Worm (Caenorhabditis elegans) whole organism, young adult: ENCODE results near the gene ltd-1.

Experiments used
- B0035.1 ChIP-seq: sonication (generic microtip); optimal IDR thresholded peaks from 2 replicates; lab custom pipeline; 2016; ENCODE audit warnings: missing genetic modification characterization, mild to moderate bottlenecking, missing compliant biosample characterization, missing genotype, missing genetic modification reagents
- B0261.1 ChIP-seq: sonication (generic microtip); optimal IDR thresholded peaks from 2 replicates; lab custom pipeline; 2016; ENCODE audit warnings: mild to moderate bottlenecking, missing genetic modification characterization, moderate library complexity, missing compliant biosample characterization
- B0336.3 ChIP-seq: fragments of 200-800 bp; sonication (Bioruptor generic); IDR thresholded peaks from 2 replicates; pipeline ENCODE4 v1.3.6; 2022; ENCODE audit warnings: missing genetic modification characterization, missing compliant biosample characterization
- D2030.7 ChIP-seq: fragments of 200-800 bp; sonication (Bioruptor generic); IDR thresholded peaks from 2 replicates; pipeline ENCODE4 v1.3.6; 2022; ENCODE audit warnings: missing genetic modification reagents, missing genetic modification characterization, missing compliant biosample characterization
- F10E7.11 ChIP-seq: sonication (generic microtip); optimal IDR thresholded peaks from 2 replicates; lab custom pipeline; 2017; ENCODE audit warnings: mild to moderate bottlenecking, missing genetic modification characterization, moderate library complexity, missing compliant biosample characterization
- F22D6.2 ChIP-seq: sonication (generic microtip); optimal IDR thresholded peaks from 2 replicates; lab custom pipeline; 2016; ENCODE audit warnings: mild to moderate bottlenecking, missing genetic modification characterization, missing compliant biosample characterization
- F55B11.4 ChIP-seq: sonication (generic microtip); optimal IDR thresholded peaks from 2 replicates; lab custom pipeline; 2016; ENCODE audit warnings: missing compliant biosample characterization, missing genetic modification characterization, borderline replicate concordance; ENCODE audit not compliant: insufficient read depth
- F57A8.1 ChIP-seq: fragments of 200-800 bp; sonication (Bioruptor generic); optimal IDR thresholded peaks from 2 replicates; lab custom pipeline; 2018; ENCODE audit warnings: mild to moderate bottlenecking, missing genetic modification characterization, moderate library complexity, missing compliant biosample characterization
- K11D2.4 ChIP-seq: fragments of 200-800 bp; sonication (Bioruptor generic); IDR thresholded peaks from 2 replicates; pipeline ENCODE4 v1.3.6; 2022; ENCODE audit warnings: missing genetic modification reagents, missing genetic modification characterization, missing compliant biosample characterization
- T26A5.8 ChIP-seq: sonication (generic microtip); optimal IDR thresholded peaks from 2 replicates; lab custom pipeline; 2016; ENCODE audit warnings: missing genetic modification characterization, missing compliant biosample characterization
- Y53G8AR.9 ChIP-seq: fragments of 200-800 bp; sonication (Bioruptor generic); conservative IDR thresholded peaks from 2 replicates; pipeline ENCODE4 v1.3.6; 2022; ENCODE audit warnings: missing genetic modification reagents, missing genetic modification characterization, missing compliant biosample characterization
- akir-1 ChIP-seq: fragments of 200-800 bp; sonication (Bioruptor generic); optimal IDR thresholded peaks from 2 replicates; lab custom pipeline; 2018; ENCODE audit warnings: mild to moderate bottlenecking, missing genetic modification characterization, moderate library complexity, missing compliant biosample characterization
- aptf-3 ChIP-seq: fragments of 200-800 bp; sonication (Bioruptor generic); IDR thresholded peaks from 2 replicates; pipeline ENCODE4 v1.3.6; 2022; ENCODE audit warnings: missing genetic modification characterization, missing compliant biosample characterization
- atf-7 ChIP-seq: sonication (generic microtip); optimal IDR thresholded peaks from 2 replicates; lab custom pipeline; 2017; ENCODE audit warnings: mild to moderate bottlenecking, missing genetic modification characterization, missing compliant biosample characterization
- bed-2 ChIP-seq: fragments of 200-800 bp; sonication (Bioruptor generic); IDR thresholded peaks from 2 replicates; pipeline ENCODE4 v1.3.6; 2022; ENCODE audit warnings: missing genetic modification reagents, missing genetic modification characterization, missing compliant biosample characterization
- ccch-3 ChIP-seq: fragments of 200-800 bp; sonication (Bioruptor generic); optimal IDR thresholded peaks from 2 replicates; lab custom pipeline; 2018; ENCODE audit warnings: mild to moderate bottlenecking, missing genetic modification characterization, missing compliant biosample characterization
- ceh-27 ChIP-seq: fragments of 200-800 bp; sonication (Bioruptor generic); optimal IDR thresholded peaks from 2 replicates; lab custom pipeline; 2018; ENCODE audit warnings: mild to moderate bottlenecking, missing genetic modification characterization, moderate library complexity, missing compliant biosample characterization
- ceh-40 ChIP-seq: fragments of 200-800 bp; sonication (Bioruptor generic); IDR thresholded peaks from 2 replicates; pipeline ENCODE4 v1.3.6; 2022; ENCODE audit warnings: missing genetic modification characterization, missing compliant biosample characterization
- ceh-79 ChIP-seq: sonication (generic microtip); optimal IDR thresholded peaks from 2 replicates; lab custom pipeline; 2017; ENCODE audit warnings: mild to moderate bottlenecking, missing genetic modification characterization, missing compliant biosample characterization
- ceh-91 ChIP-seq: fragments of 200-800 bp; sonication (Bioruptor generic); IDR thresholded peaks from 2 replicates; pipeline ENCODE4 v1.3.6; 2022; ENCODE audit warnings: missing genetic modification reagents, missing genetic modification characterization, missing compliant biosample characterization
- die-1 ChIP-seq: sonication (generic microtip); optimal IDR thresholded peaks from 2 replicates; lab custom pipeline; 2016; ENCODE audit warnings: missing genotype, mild to moderate bottlenecking, missing genetic modification characterization, missing compliant biosample characterization
- dox-1 ChIP-seq: fragments of 200-800 bp; sonication (Bioruptor generic); IDR thresholded peaks from 2 replicates; pipeline ENCODE4 v1.3.6; 2022; ENCODE audit warnings: missing genetic modification reagents, missing genetic modification characterization, missing compliant biosample characterization
- dpff-1 ChIP-seq: sonication (generic microtip); optimal IDR thresholded peaks from 2 replicates; lab custom pipeline; 2017; ENCODE audit warnings: mild to moderate bottlenecking, missing genetic modification characterization, missing compliant biosample characterization
- dpl-1 ChIP-seq: fragments of 150-350 bp; optimal IDR thresholded peaks from 2 replicates; lab custom pipeline; 2014; ENCODE audit warnings: missing biosample characterization, missing genetic modification reagents, missing genetic modification characterization
- efl-1 ChIP-seq: fragments of 150-350 bp; optimal IDR thresholded peaks from 2 replicates; lab custom pipeline; 2014; ENCODE audit warnings: missing biosample characterization, missing genetic modification reagents, missing genetic modification characterization
- egl-18 ChIP-seq: fragments of 200-800 bp; sonication (Bioruptor generic); IDR thresholded peaks from 2 replicates; pipeline ENCODE4 v1.3.6; 2022; ENCODE audit warnings: missing genetic modification reagents, missing genetic modification characterization, missing compliant biosample characterization
- gei-17 ChIP-seq: fragments of 200-800 bp; sonication (Bioruptor generic); optimal IDR thresholded peaks from 2 replicates; lab custom pipeline; 2018; ENCODE audit warnings: mild to moderate bottlenecking, missing genetic modification characterization, missing compliant biosample characterization
- him-1 ChIP-seq: sonication (generic microtip); optimal IDR thresholded peaks from 2 replicates; lab custom pipeline; 2016; ENCODE audit warnings: missing genotype, missing genetic modification reagents, missing genetic modification characterization, missing compliant biosample characterization
- hmg-1.2 ChIP-seq: fragments of 200-800 bp; sonication (Bioruptor generic); IDR thresholded peaks from 2 replicates; pipeline ENCODE4 v1.3.6; 2022; ENCODE audit warnings: missing genetic modification reagents, missing genetic modification characterization, missing compliant biosample characterization
- hmg-20 ChIP-seq: fragments of 200-800 bp; sonication (Bioruptor generic); IDR thresholded peaks from 2 replicates; pipeline ENCODE4 v1.3.6; 2022; ENCODE audit warnings: missing genetic modification reagents, missing genetic modification characterization, missing compliant biosample characterization
- lin-40 ChIP-seq: sonication (generic microtip); optimal IDR thresholded peaks from 2 replicates; lab custom pipeline; 2016; ENCODE audit warnings: missing genetic modification characterization, mild to moderate bottlenecking, missing compliant biosample characterization, missing genotype, missing genetic modification reagents
- lsy-27 ChIP-seq: sonication (generic microtip); optimal IDR thresholded peaks from 2 replicates; lab custom pipeline; 2017; ENCODE audit warnings: missing genetic modification characterization, mild to moderate bottlenecking, missing compliant biosample characterization, antibody characterized with exemption, missing genotype, borderline replicate concordance; ENCODE audit not compliant: insufficient read depth
- madf-8 ChIP-seq: fragments of 200-800 bp; sonication (Bioruptor generic); conservative IDR thresholded peaks from 2 replicates; pipeline ENCODE4 v1.3.6; 2022; ENCODE audit warnings: missing genetic modification reagents, missing genetic modification characterization, missing compliant biosample characterization
- mcd-1 ChIP-seq: fragments of 200-800 bp; sonication (Bioruptor generic); IDR thresholded peaks from 2 replicates; pipeline ENCODE4 v1.3.6; 2022; ENCODE audit warnings: missing genetic modification reagents, missing genetic modification characterization, missing compliant biosample characterization
- nhr-120 ChIP-seq: fragments of 200-800 bp; sonication (Bioruptor generic); IDR thresholded peaks from 2 replicates; pipeline ENCODE4 v1.3.6; 2022; ENCODE audit warnings: missing genetic modification characterization, missing compliant biosample characterization
- nhr-179 ChIP-seq: sonication (generic microtip); optimal IDR thresholded peaks from 2 replicates; lab custom pipeline; 2016; ENCODE audit warnings: mild to moderate bottlenecking, missing genetic modification characterization, missing compliant biosample characterization
- nhr-90 ChIP-seq: sonication (generic microtip); optimal IDR thresholded peaks from 2 replicates; lab custom pipeline; 2016; ENCODE audit warnings: missing genotype, mild to moderate bottlenecking, missing genetic modification characterization, missing compliant biosample characterization
- pha-4 ChIP-seq: fragments of 150-350 bp; sonication (generic microtip); optimal IDR thresholded peaks from 2 replicates; lab custom pipeline; 2014; ENCODE audit warnings: missing biosample characterization, missing genetic modification reagents, missing genetic modification characterization
- rcor-1 ChIP-seq: fragments of 200-800 bp; sonication (Bioruptor generic); IDR thresholded peaks from 2 replicates; pipeline ENCODE4 v1.3.6; 2022; ENCODE audit warnings: missing genetic modification reagents, missing genetic modification characterization, missing compliant biosample characterization
- rec-8 ChIP-seq, 2 experiments: sonication (generic microtip); optimal IDR thresholded peaks; 2 replicates each; lab custom pipeline; 2016; ENCODE audit warnings: mild to moderate bottlenecking in 2 of 2, missing genetic modification characterization in 2 of 2, missing genetic modification reagents in 2 of 2, missing genotype in 2 of 2, missing biosample characterization in 1 of 2, missing compliant biosample characterization in 1 of 2, moderate library complexity in 1 of 2
- repo-1 ChIP-seq: sonication (generic microtip); optimal IDR thresholded peaks from 2 replicates; lab custom pipeline; 2017; ENCODE audit warnings: mild to moderate bottlenecking, missing genetic modification characterization, missing compliant biosample characterization
- sdz-38 ChIP-seq: sonication (generic microtip); optimal IDR thresholded peaks from 2 replicates; lab custom pipeline; 2016; ENCODE audit warnings: missing genotype, missing genetic modification characterization, missing compliant biosample characterization
- sea-2 ChIP-seq: fragments of 200-800 bp; sonication (Bioruptor generic); IDR thresholded peaks from 2 replicates; pipeline ENCODE4 v1.3.6; 2022; ENCODE audit warnings: missing genetic modification characterization, missing compliant biosample characterization
- snpc-1.1 ChIP-seq: sonication (generic microtip); optimal IDR thresholded peaks from 2 replicates; lab custom pipeline; 2017; ENCODE audit warnings: missing genetic modification characterization, mild to moderate bottlenecking, missing compliant biosample characterization, antibody characterized with exemption, moderate library complexity, missing genotype, missing genetic modification reagents; ENCODE audit not compliant: insufficient read depth
- snpc-1.3 ChIP-seq: sonication (generic microtip); optimal IDR thresholded peaks from 2 replicates; lab custom pipeline; 2017; ENCODE audit warnings: missing genetic modification characterization, mild to moderate bottlenecking, missing compliant biosample characterization, antibody characterized with exemption, moderate library complexity, missing genotype, missing genetic modification reagents; ENCODE audit not compliant: insufficient read depth
- unc-62 ChIP-seq: fragments of 150-350 bp; optimal IDR thresholded peaks from 2 replicates; lab custom pipeline; 2014; ENCODE audit warnings: missing biosample characterization, missing genetic modification reagents, missing genetic modification characterization
- ztf-22 ChIP-seq: fragments of 200-800 bp; sonication (Bioruptor generic); optimal IDR thresholded peaks from 2 replicates; lab custom pipeline; 2018; ENCODE audit warnings: mild to moderate bottlenecking, missing genetic modification characterization, moderate library complexity, missing compliant biosample characterization
- ztf-25 ChIP-seq: fragments of 200-800 bp; sonication (Bioruptor generic); IDR thresholded peaks from 2 replicates; pipeline ENCODE4 v1.3.6; 2022; ENCODE audit warnings: missing genetic modification reagents, missing genetic modification characterization, missing compliant biosample characterization
- ztf-26 ChIP-seq: sonication (generic microtip); optimal IDR thresholded peaks from 2 replicates; lab custom pipeline; 2017; ENCODE audit warnings: missing genetic modification characterization, missing compliant biosample characterization

Gene ltd-1

DNA sequence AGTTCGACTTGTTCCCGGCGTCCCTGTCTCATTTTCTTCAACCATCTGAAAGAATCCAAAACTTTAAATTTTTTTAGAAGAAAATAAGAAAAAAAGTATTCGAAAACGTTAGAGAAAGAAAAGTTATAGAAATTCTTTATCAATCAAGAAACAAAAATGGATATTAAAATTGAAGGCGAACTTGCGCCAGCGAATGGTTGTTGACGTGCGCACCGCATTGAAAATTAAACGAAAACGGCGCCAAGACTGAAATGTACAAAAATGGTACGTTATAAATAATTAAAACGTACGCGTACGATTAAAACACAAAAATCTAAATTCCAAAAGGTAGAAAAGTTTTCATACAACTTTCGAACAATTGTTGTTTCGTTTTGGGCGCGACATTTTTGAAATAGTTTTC is 5.8 kb downstream of the ltd-1 start, which contains the start of gene K02C4.3 (continued):
- no peak for TF ChIP-seq aptf-3 (GFP tag; lab: Robert Waterston, UW)
- no peak for TF ChIP-seq Y53G8AR.9 (GFP tag; lab: Robert Waterston, UW)
- no peak for TF ChIP-seq F55B11.4
- TF ChIP-seq B0336.3 (GFP tag; lab: Robert Waterston, UW) = no peak
- no peak for TF ChIP-seq ceh-79 (tag; lab: Kevin White, UChicago)
- no peak for TF ChIP-seq nhr-179 (tag; lab: Kevin White, UChicago)
- TF ChIP-seq lsy-27 (tag; lab: Kevin White, UChicago) = no peak
- 0 out of 2 replicates have a peak, but pooled peaks have one; percentile 13 for TF ChIP-seq hmg-1.2 (GFP tag; lab: Robert Waterston, UW)
- TF ChIP-seq ztf-22 (GFP tag; lab: Kevin White, UChicago) = no peak
- TF ChIP-seq hmg-20 (GFP tag; lab: Robert Waterston, UW) = no peak
- TF ChIP-seq ceh-27 = no peak
- peak; percentile 26; the same call in 1 of the 2 replicates for TF ChIP-seq madf-8
- no peak for TF ChIP-seq B0261.1 (tag; lab: Kevin White, UChicago)
- TF ChIP-seq T26A5.8 = no peak
- no peak for TF ChIP-seq rcor-1 (GFP tag; lab: Robert Waterston, UW)
- TF ChIP-seq snpc-1.3 (tag; lab: Kevin White, UChicago) = peak; percentile 7
- peak; percentile 34 for TF ChIP-seq snpc-1.1 (tag; lab: Kevin White, UChicago)
- peak; percentile 68 for TF ChIP-seq dpl-1 (GFP tag; lab: Kevin White, UChicago)
- TF ChIP-seq rec-8 (tag; optimal IDR thresholded peaks at IDR 0.05; lab: Kevin White, UChicago) = no peak
- peak; percentile 32; the same call in 1 of the 2 replicates for TF ChIP-seq dox-1
- no peak for TF ChIP-seq nhr-120 (GFP tag; lab: Robert Waterston, UW)
- no peak for TF ChIP-seq unc-62 (GFP tag; lab: Kevin White, UChicago)
- no peak for TF ChIP-seq F22D6.2 (tag; lab: Kevin White, UChicago)
- no peak for TF ChIP-seq D2030.7
- no peak for TF ChIP-seq ccch-3 (GFP tag; lab: Kevin White, UChicago)
- TF ChIP-seq mcd-1 (GFP tag; lab: Robert Waterston, UW) = peak; percentile 75
- TF ChIP-seq nhr-90 = no peak
- TF ChIP-seq ceh-40 (GFP tag; lab: Robert Waterston, UW) = no peak
- TF ChIP-seq efl-1 = peak; percentile 69
- TF ChIP-seq ztf-26 = no peak
- no peak for TF ChIP-seq sdz-38
- TF ChIP-seq ztf-25 (GFP tag; lab: Robert Waterston, UW) = no peak
- TF ChIP-seq F57A8.1 (GFP tag; lab: Kevin White, UChicago) = no peak
- 0 out of 2 replicates have a peak, but pooled peaks have one; percentile 16 for TF ChIP-seq ceh-91 (GFP tag; lab: Robert Waterston, UW)
- peak; percentile 37 for TF ChIP-seq lin-40 (tag; lab: Kevin White, UChicago)
- no peak for TF ChIP-seq akir-1 (GFP tag; lab: Kevin White, UChicago)
- no peak for TF ChIP-seq B0035.1 (tag; lab: Kevin White, UChicago)
- TF ChIP-seq K11D2.4 = no peak
- TF ChIP-seq bed-2 (GFP tag; lab: Robert Waterston, UW) = no peak
- TF ChIP-seq repo-1 = no peak
- no peak for TF ChIP-seq atf-7 (tag; lab: Kevin White, UChicago)
- no peak for TF ChIP-seq pha-4
- no peak for TF ChIP-seq die-1 (tag; lab: Kevin White, UChicago)
- TF ChIP-seq sea-2 = no peak
- TF ChIP-seq him-1 = peak; percentile 44
- TF ChIP-seq F10E7.11 (tag; lab: Kevin White, UChicago) = no peak
- no peak for TF ChIP-seq egl-18 (GFP tag; lab: Robert Waterston, UW)
- no peak for TF ChIP-seq dpff-1 (tag; lab: Kevin White, UChicago)
- no peak for TF ChIP-seq gei-17
